Worm (Caenorhabditis elegans): Measurements from ENCODE around the gene nhr-222.
A peak's percentile ranks its signal among the peaks of the same experiment; 100 is the strongest.

Gene nhr-222

ce11 chrV:3543344-3543743 lies at the start of gene nhr-222:
Gene nhr-222 (minus strand): TSS chrV:3543444.
- no peak for TF ChIP-seq ceh-6 (GFP tag; optimal IDR thresholded peaks at IDR 0.05)
- no peak for TF ChIP-seq hlh-6 (tag; optimal IDR thresholded peaks at IDR 0.05)
- TF ChIP-seq ceh-48 (tag; optimal IDR thresholded peaks at IDR 0.05): no peak
- TF ChIP-seq ceh-9 (tag; optimal IDR thresholded peaks at IDR 0.05): no peak
- no peak for TF ChIP-seq sdc-2 (tag; optimal IDR thresholded peaks at IDR 0.05)
- no peak for TF ChIP-seq npax-4 (tag; optimal IDR thresholded peaks at IDR 0.05)
- no peak for TF ChIP-seq lin-11 (tag; optimal IDR thresholded peaks at IDR 0.05)
- no peak for TF ChIP-seq pha-4 (tag; optimal IDR thresholded peaks at IDR 0.05)
- no peak for TF ChIP-seq lim-6 (tag; optimal IDR thresholded peaks at IDR 0.05)
- no peak for TF ChIP-seq ceh-45 (GFP tag; IDR thresholded peaks at IDR 0.05)

- TF ChIP-seq K09A11.1 (tag; optimal IDR thresholded peaks at IDR 0.05; ENCODE audit: insufficient read depth) (no peak), nhr-232 (tag; optimal IDR thresholded peaks at IDR 0.05) (no peak), elt-4 (tag; optimal IDR thresholded peaks at IDR 0.05) (no peak), eyg-1 (tag; optimal IDR thresholded peaks at IDR 0.05) (no peak), ref-2 (tag; optimal IDR thresholded peaks at IDR 0.05) (no peak), hlh-13 (GFP tag; optimal IDR thresholded peaks at IDR 0.05) (no peak), nhr-11 (tag; optimal IDR thresholded peaks at IDR 0.05) (no peak), pha-4 (tag; optimal IDR thresholded peaks at IDR 0.05) (no peak), ceh-45 (GFP tag; IDR thresholded peaks at IDR 0.05) (no peak), Y22D7AL.16 (tag; optimal IDR thresholded peaks at IDR 0.05) (no peak), ceh-24 (tag; optimal IDR thresholded peaks at IDR 0.05) (no peak), unc-3 (GFP tag; conservative IDR thresholded peaks at IDR 0.05) (no peak), unc-3 (tag; optimal IDR thresholded peaks at IDR 0.05) (no peak), F13H6.1 (tag; optimal IDR thresholded peaks at IDR 0.05) (no peak)
Measured at ce11 chrV:3592099-3592498, 48.9 kb upstream of the nhr-222 start, which contains the start of gene T22F3.12. Gene T22F3.12 (minus strand): TSS chrV:3592199.

ce11 chrV:3588223-3588622 lies 45.0 kb upstream of the nhr-222 start:
- TF ChIP-seq C08G9.2 (tag; optimal IDR thresholded peaks at IDR 0.05) (no peak), fax-1 (tag; optimal IDR thresholded peaks at IDR 0.05) (no peak)

ce11 chrV:3587633-3588032 lies 44.4 kb upstream of the nhr-222 start:
- TF ChIP-seq nhr-232 (tag; optimal IDR thresholded peaks at IDR 0.05) (peak; percentile 56), lin-11 (tag; optimal IDR thresholded peaks at IDR 0.05) (peak; percentile 50), gmeb-2 (tag; optimal IDR thresholded peaks at IDR 0.05) (peak; percentile 40), ceh-6 (GFP tag; optimal IDR thresholded peaks at IDR 0.05) (peak; percentile 39), ama-1 (optimal IDR thresholded peaks at IDR 0.05) (no peak), che-1 (tag; optimal IDR thresholded peaks at IDR 0.05) (peak; percentile 70), nfya-1 (tag; optimal IDR thresholded peaks at IDR 0.05) (peak; percentile 24), pha-2 (tag; optimal IDR thresholded peaks at IDR 0.05) (peak; percentile 80), tbx-2 (tag; optimal IDR thresholded peaks at IDR 0.05) (peak; percentile 74), fax-1 (tag; optimal IDR thresholded peaks at IDR 0.05) (peak; percentile 20), ttx-3 (tag; optimal IDR thresholded peaks at IDR 0.05) (peak; percentile 64), sdc-2 (tag; optimal IDR thresholded peaks at IDR 0.05) (peak; percentile 19), pat-9 (tag; optimal IDR thresholded peaks at IDR 0.05) (peak; percentile 31), hlh-15 (tag; optimal IDR thresholded peaks at IDR 0.05) (peak; percentile 31), unc-86 (tag; optimal IDR thresholded peaks at IDR 0.05) (peak; percentile 11), C08G9.2 (tag; optimal IDR thresholded peaks at IDR 0.05) (no peak), hlh-6 (tag; optimal IDR thresholded peaks at IDR 0.05) (no peak), ceh-19 (GFP tag; optimal IDR thresholded peaks at IDR 0.05) (peak; percentile 49), ceh-14 (tag; optimal IDR thresholded peaks at IDR 0.05) (peak; percentile 9), dmd-4 (tag; optimal IDR thresholded peaks at IDR 0.05; ENCODE audit: borderline replicate concordance) (peak; percentile 45), sox-4 (tag; optimal IDR thresholded peaks at IDR 0.05) (peak; percentile 73), pag-3 (tag; optimal IDR thresholded peaks at IDR 0.05; ENCODE audit: borderline replicate concordance) (no peak), ceh-18 (tag; optimal IDR thresholded peaks at IDR 0.05) (peak; percentile 19), pros-1 (tag; optimal IDR thresholded peaks at IDR 0.05) (no peak), ceh-22 (tag; optimal IDR thresholded peaks at IDR 0.05) (no peak), F13H6.1 (tag; optimal IDR thresholded peaks at IDR 0.05) (peak; percentile 46), ceh-2 (tag; optimal IDR thresholded peaks at IDR 0.05) (peak; percentile 39), sox-2 (GFP tag; IDR thresholded peaks at IDR 0.05) (no peak; the same call in 1 of the 2 replicates), ceh-24 (tag; optimal IDR thresholded peaks at IDR 0.05) (peak; percentile 0), C38D4.7 (GFP tag; optimal IDR thresholded peaks at IDR 0.05) (peak; percentile 54), K09A11.1 (tag; optimal IDR thresholded peaks at IDR 0.05; ENCODE audit: insufficient read depth) (peak; percentile 54), elt-2 (tag; optimal IDR thresholded peaks at IDR 0.05) (peak; percentile 81), ceh-31 (tag; optimal IDR thresholded peaks at IDR 0.05) (peak; percentile 62)
